Fruit fly (Drosophila melanogaster): ENCODE data around the gene CG5984.

CG5984 gene

DNA sequence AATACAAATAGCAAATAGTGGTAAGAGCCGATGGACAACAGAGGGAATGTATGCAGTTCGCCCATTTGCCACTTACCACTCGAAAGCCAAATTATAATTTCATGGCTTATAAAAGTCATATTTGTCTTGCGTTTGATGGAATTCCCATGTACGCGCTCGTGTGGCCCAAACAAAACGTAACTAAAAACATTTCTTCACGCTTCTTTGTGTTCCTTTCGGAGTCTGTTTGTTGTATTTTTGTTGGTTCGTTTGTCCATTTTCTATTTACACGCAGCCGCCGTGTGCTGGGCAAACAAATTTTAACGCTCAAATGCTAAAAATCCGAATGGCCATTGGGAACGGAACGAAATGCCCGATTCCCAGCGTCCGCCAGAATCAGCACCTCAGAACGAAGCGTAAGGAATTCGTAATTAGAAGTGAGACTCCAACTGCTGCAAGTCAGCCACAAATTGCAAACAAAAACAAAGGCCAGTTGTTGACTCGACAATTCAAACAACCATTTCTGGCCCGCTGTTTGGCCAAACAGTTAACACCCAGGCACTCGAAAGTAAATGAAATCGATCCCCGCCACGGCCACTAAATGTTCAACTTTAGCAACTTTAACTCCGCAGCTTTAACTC lies 39.0 kb downstream of the CG5984 start (continued):
- TF ChIP-seq hb (GFP tag; IDR thresholded peaks at IDR 0.05; ENCODE audit: partially characterized antibody) (no peak), CG9215 (GFP tag; IDR thresholded peaks at IDR 0.05) (no peak), CG10274 (GFP tag; optimal IDR thresholded peaks at IDR 0.05) (no peak), CG7839 (tag; optimal IDR thresholded peaks at IDR 0.05) (peak; percentile 5), Hmr (GFP tag; optimal IDR thresholded peaks at IDR 0.05) (peak; percentile 5), luna (GFP tag; optimal IDR thresholded peaks at IDR 0.05) (no peak), gem (tag; optimal IDR thresholded peaks at IDR 0.05) (peak; percentile 57), B-H1 (GFP tag; IDR thresholded peaks at IDR 0.05) (peak; percentile 33; the same call in 1 of the 3 replicates), Spps (tag; optimal IDR thresholded peaks at IDR 0.05) (peak; percentile 5), jing (GFP tag; optimal IDR thresholded peaks at IDR 0.05) (no peak), bowl (GFP tag; IDR thresholded peaks at IDR 0.05) (no peak), Bteb2 (GFP tag; optimal IDR thresholded peaks at IDR 0.05) (no peak), CG32772 (GFP tag; IDR thresholded peaks at IDR 0.05) (no peak), CG11696 (GFP tag; IDR thresholded peaks at IDR 0.05) (no peak; the same call in 1 of the 2 replicates), inv (GFP tag; IDR thresholded peaks at IDR 0.05; ENCODE audit: partially characterized antibody) (no peak), ken (GFP tag; IDR thresholded peaks at IDR 0.05) (no peak), Sox100B (GFP tag; optimal IDR thresholded peaks at IDR 0.05) (peak; percentile 80), CG5953 (GFP tag; IDR thresholded peaks at IDR 0.05) (peak; percentile 59; the same call in 1 of the 2 replicates), CG12071 (GFP tag; optimal IDR thresholded peaks at IDR 0.05) (peak; percentile 64), h (optimal IDR thresholded peaks at IDR 0.05) (no peak), prd (optimal IDR thresholded peaks at IDR 0.05) (no peak), prd (GFP tag; IDR thresholded peaks at IDR 0.05) (peak; percentile 59), CG15479 (GFP tag; optimal IDR thresholded peaks at IDR 0.05) (peak; percentile 2), bcd (GFP tag; optimal IDR thresholded peaks at IDR 0.05) (peak; percentile 51), CG15011 (GFP tag; optimal IDR thresholded peaks at IDR 0.05) (peak; percentile 36), lola (GFP tag; optimal IDR thresholded peaks at IDR 0.05) (peak in 1 of 3 experiments; percentile 19), CG10654 (GFP tag; optimal IDR thresholded peaks at IDR 0.05) (peak; percentile 28), fd64A (GFP tag; optimal IDR thresholded peaks at IDR 0.05) (peak; percentile 34), CG11456 (GFP tag; IDR thresholded peaks at IDR 0.05) (no peak), vvl (GFP tag; IDR thresholded peaks at IDR 0.05) (no peak), CG18599 (GFP tag; optimal IDR thresholded peaks at IDR 0.05) (peak; percentile 40), sqz (GFP tag; optimal IDR thresholded peaks at IDR 0.05) (peak; percentile 1), Mrtf (GFP tag; IDR thresholded peaks at IDR 0.05) (no peak), CG2889 (GFP tag; IDR thresholded peaks at IDR 0.05) (no peak), CG8388 (GFP tag; optimal IDR thresholded peaks at IDR 0.05) (no peak), onecut (GFP tag; IDR thresholded peaks at IDR 0.05) (peak; percentile 59), CG7963 (GFP tag; IDR thresholded peaks at IDR 0.05; ENCODE audit: partially characterized antibody) (no peak), CG9609 (GFP tag; optimal IDR thresholded peaks at IDR 0.05) (no peak), Chrac-16 (GFP tag; optimal IDR thresholded peaks at IDR 0.05) (no peak), CG12299 (tag; optimal IDR thresholded peaks at IDR 0.05) (no peak), CHES-1-like (GFP tag; optimal IDR thresholded peaks at IDR 0.05) (peak; percentile 37), cas (GFP tag; IDR thresholded peaks at IDR 0.05) (no peak), ttk (GFP tag; IDR thresholded peaks at IDR 0.05) (no peak), Dref (GFP tag; IDR thresholded peaks at IDR 0.05) (no peak), her (GFP tag; optimal IDR thresholded peaks at IDR 0.05) (peak; percentile 49), Lim3 (GFP tag; IDR thresholded peaks at IDR 0.05) (no peak), H2.0 (GFP tag; IDR thresholded peaks at IDR 0.05) (0 out of 2 replicates have a peak, but pooled peaks have one; percentile 38), repo (GFP tag; optimal IDR thresholded peaks at IDR 0.05) (peak; percentile 21), wek (GFP tag; optimal IDR thresholded peaks at IDR 0.05) (peak; percentile 72), peb (GFP tag; IDR thresholded peaks at IDR 0.05) (no peak), CG13775 (GFP tag; optimal IDR thresholded peaks at IDR 0.05) (no peak)
